Worm (Caenorhabditis elegans): Measurements from ENCODE around the gene C16C10.1.

C16C10.1 gene

DNA sequence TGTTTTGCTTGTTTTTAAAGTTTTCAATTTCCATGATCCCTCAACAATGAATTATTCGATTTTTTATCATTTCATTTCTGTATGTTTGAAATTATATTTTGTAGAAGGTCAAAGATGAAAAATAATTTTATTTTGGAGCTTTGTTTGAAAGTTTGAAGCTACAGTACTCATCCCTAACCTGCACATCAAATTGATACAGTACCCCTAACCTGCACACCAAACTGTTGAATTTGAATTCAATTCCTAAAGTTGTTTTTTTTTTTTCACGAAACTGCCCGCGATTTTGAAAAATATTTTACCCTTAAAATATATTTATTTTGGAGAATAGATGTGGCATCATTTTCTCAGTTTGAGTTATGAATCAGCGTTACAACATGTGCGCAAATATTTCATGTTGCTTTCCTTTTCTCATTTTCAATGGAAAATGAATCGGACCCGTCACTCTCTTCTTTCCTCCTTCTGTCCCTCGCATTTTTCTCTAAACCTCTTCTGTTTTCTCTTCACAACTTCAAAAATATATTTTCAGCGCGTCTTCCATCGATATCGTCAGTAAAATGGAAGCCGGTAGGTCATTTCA lies 24.6 kb upstream of the C16C10.1 start, which contains the start of gene R74.8:
R74.8 (plus strand) TSS at position 527 of the 577 bp plus-strand sequence.
- TF ChIP-seq lin-38 (GFP tag; IDR thresholded peaks at IDR 0.05) = peak; percentile 25
- no peak for TF ChIP-seq fkh-10 (GFP tag; optimal IDR thresholded peaks at IDR 0.05)
- TF ChIP-seq lsy-2 (tag; optimal IDR thresholded peaks at IDR 0.05) = peak in 1 of 2 experiments; percentile 79
- TF ChIP-seq F49E8.2 (tag; optimal IDR thresholded peaks at IDR 0.05; ENCODE audit: borderline replicate concordance) = peak; percentile 19
- TF ChIP-seq Y48G9A.11 (GFP tag; IDR thresholded peaks at IDR 0.05) = peak; percentile 79
- TF ChIP-seq unc-130 (GFP tag; optimal IDR thresholded peaks at IDR 0.05) = peak; percentile 67

DNA sequence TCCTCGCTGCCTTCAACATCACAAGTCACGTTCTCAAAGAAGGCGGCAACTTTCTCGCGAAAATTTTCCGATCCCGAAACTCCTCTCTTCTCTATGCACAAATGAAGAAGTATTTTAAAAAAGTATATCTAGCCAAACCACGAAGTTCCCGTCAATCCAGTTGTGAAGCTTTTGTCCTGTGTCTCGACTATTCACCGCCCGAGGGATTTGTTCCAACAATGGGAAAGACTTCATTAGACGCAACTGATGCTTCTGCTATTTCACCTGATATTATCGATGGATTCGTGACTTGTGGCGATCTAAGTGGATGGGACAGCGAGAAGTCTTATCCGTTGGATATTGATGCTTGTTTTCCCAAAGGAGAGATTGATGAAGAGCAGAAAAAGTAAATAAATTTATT lies 23.7 kb upstream of the C16C10.1 start:
- TF ChIP-seq aha-1 (tag) (peak; percentile 94), daf-16 (GFP tag; optimal IDR thresholded peaks at IDR 0.05) (no peak), daf-16 (tag; optimal IDR thresholded peaks at IDR 0.05) (no peak), nhr-237 (tag; optimal IDR thresholded peaks at IDR 0.05) (no peak), lin-1 (GFP tag; IDR thresholded peaks at IDR 0.05) (no peak)

DNA sequence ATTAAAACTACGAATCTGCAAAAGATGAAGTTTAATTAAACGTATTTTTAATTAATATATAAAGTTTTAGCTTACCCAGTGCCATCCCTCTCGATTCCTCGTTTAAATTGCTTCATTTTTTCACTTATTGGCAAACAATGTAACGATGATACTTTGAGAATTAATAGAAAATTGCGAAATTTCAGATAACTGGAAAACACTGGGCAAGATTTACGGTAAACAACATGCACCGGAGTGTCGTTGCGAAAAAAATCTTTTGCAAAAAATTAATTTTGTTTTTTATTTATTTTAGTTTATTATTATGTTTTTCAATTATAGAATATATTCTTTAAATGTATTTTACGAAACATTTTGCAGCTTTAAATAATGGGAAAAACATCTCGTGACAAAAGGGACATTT lies 22.8 kb upstream of the C16C10.1 start, which contains the start of the genes pelo-1 and R74.7:
pelo-1 (minus strand) TSS at position 151 of the 400 bp plus-strand sequence.
R74.7 (plus strand) TSS at position 358 of the 400 bp plus-strand sequence.
- no peak for TF ChIP-seq vab-7 (GFP tag; IDR thresholded peaks at IDR 0.05)
- TF ChIP-seq madf-5 (GFP tag; IDR thresholded peaks at IDR 0.05) = no peak
- TF ChIP-seq nhr-48 (tag; optimal IDR thresholded peaks at IDR 0.05) = no peak
- no peak for TF ChIP-seq zag-1 (tag; optimal IDR thresholded peaks at IDR 0.05)
- no peak for TF ChIP-seq ceh-20 (GFP tag; IDR thresholded peaks at IDR 0.05)
- TF ChIP-seq daf-16 (GFP tag; optimal IDR thresholded peaks at IDR 0.05) = no peak
- TF ChIP-seq daf-16 (tag; optimal IDR thresholded peaks at IDR 0.05) = peak; percentile 21
- no peak for TF ChIP-seq egl-27 (tag; optimal IDR thresholded peaks at IDR 0.05)
- no peak for TF ChIP-seq dmd-6 (GFP tag; IDR thresholded peaks at IDR 0.05)
- peak in 1 of 2 experiments; percentile 65 for TF ChIP-seq lsy-2 (tag; optimal IDR thresholded peaks at IDR 0.05)
- TF ChIP-seq unc-39 (tag; optimal IDR thresholded peaks at IDR 0.05) = no peak
- TF ChIP-seq egl-43 (GFP tag; IDR thresholded peaks at IDR 0.05) = no peak
- no peak for TF ChIP-seq fos-1 (tag; optimal IDR thresholded peaks at IDR 0.05)
- TF ChIP-seq daf-19 (GFP tag; conservative IDR thresholded peaks at IDR 0.05) = no peak
- no peak for TF ChIP-seq nhr-102 (tag; optimal IDR thresholded peaks at IDR 0.05)
- TF ChIP-seq sdz-12 (GFP tag; optimal IDR thresholded peaks at IDR 0.05) = no peak
- peak; percentile 61 for TF ChIP-seq Y48G9A.11 (GFP tag; IDR thresholded peaks at IDR 0.05)
- TF ChIP-seq snpc-4 (tag; optimal IDR thresholded peaks at IDR 0.05) = no peak
- TF ChIP-seq madf-9 (GFP tag; conservative IDR thresholded peaks at IDR 0.05) = no peak
- TF ChIP-seq nhr-77 (tag; optimal IDR thresholded peaks at IDR 0.05) = peak; percentile 11
- TF ChIP-seq zip-2 (tag; optimal IDR thresholded peaks at IDR 0.05) = peak; percentile 2
- TF ChIP-seq mes-2 (tag; optimal IDR thresholded peaks at IDR 0.05; ENCODE audit: poor library complexity, severe bottlenecking) = peak; percentile 33
- TF ChIP-seq R02D3.7 (tag; optimal IDR thresholded peaks at IDR 0.05) = peak; percentile 69
- no peak for TF ChIP-seq skn-1 (tag; optimal IDR thresholded peaks at IDR 0.05)
- TF ChIP-seq fkh-10 (GFP tag; optimal IDR thresholded peaks at IDR 0.05) = no peak
- peak; percentile 95 for TF ChIP-seq T20F7.1 (GFP tag; optimal IDR thresholded peaks at IDR 0.05)

DNA sequence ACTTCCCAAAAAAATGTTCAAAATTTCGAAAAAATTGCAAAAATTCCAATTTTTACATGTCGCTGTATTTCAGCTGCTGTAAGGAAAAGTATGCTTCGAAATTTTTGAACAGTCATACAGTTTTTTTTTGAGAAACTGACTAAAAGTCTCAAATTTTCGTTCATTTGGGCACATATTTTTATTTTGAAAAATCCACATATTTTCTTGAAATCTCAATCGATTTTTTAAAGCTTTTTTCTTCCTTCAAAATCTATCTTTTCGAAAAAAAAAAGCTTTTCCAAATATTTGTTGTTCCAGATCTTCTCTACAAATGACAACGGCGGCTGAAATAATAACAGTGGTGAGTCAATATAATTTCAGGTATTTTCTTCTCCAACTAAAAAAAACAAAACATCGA lies 15.7 kb upstream of the C16C10.1 start, which contains the start of gene asd-1:
asd-1 (plus strand) TSS at position 298 of the 397 bp plus-strand sequence.
- TF ChIP-seq dmd-9 (GFP tag; IDR thresholded peaks at IDR 0.05) (no peak), ama-1 (optimal IDR thresholded peaks at IDR 0.05) (no peak), mdl-1 (tag; optimal IDR thresholded peaks at IDR 0.05) (no peak), lin-38 (GFP tag; IDR thresholded peaks at IDR 0.05) (no peak), hlh-30 (tag; optimal IDR thresholded peaks at IDR 0.05; ENCODE audit: insufficient read depth) (no peak)
